Fruit fly (Drosophila melanogaster): ENCODE data around the gene Or7a.

The Or7a gene

dm6 chrX:8193017-8193556 is 27.6 kb upstream of the Or7a start:
- TF ChIP-seq CTCF (optimal IDR thresholded peaks at IDR 0.05) (no peak), CG8478 (optimal IDR thresholded peaks at IDR 0.05) (no peak)

dm6 chrX:8192191-8192590 is 26.7 kb upstream of the Or7a start:
- TF ChIP-seq CTCF (optimal IDR thresholded peaks at IDR 0.05) (peak in 1 of 2 experiments; percentile 12), CG8478 (optimal IDR thresholded peaks at IDR 0.05) (no peak)

dm6 chrX:8179858-8180257 is 14.3 kb upstream of the Or7a start:
- TF ChIP-seq CG8478 (optimal IDR thresholded peaks at IDR 0.05) (no peak), CTCF (optimal IDR thresholded peaks at IDR 0.05) (no peak)

- no peak for TF ChIP-seq CG8478 (optimal IDR thresholded peaks at IDR 0.05)
- TF ChIP-seq CTCF (optimal IDR thresholded peaks at IDR 0.05), result no peak
These were observed 13.5 kb upstream of the Or7a start for dm6 chrX:8178989-8179388.

dm6 chrX:8178165-8178955 is 12.9 kb upstream of the Or7a start, which contains the start of gene sdt:
sdt (plus strand) TSS chrX:8178549.
- TF ChIP-seq CTCF (optimal IDR thresholded peaks at IDR 0.05) (no peak), CG8478 (optimal IDR thresholded peaks at IDR 0.05) (no peak)

dm6 chrX:8177742-8178141 is 12.2 kb upstream of the Or7a start:
- TF ChIP-seq CG8478 (optimal IDR thresholded peaks at IDR 0.05), result no peak

dm6 chrX:8177030-8177349 is 11.5 kb upstream of the Or7a start, which contains the start of gene slpr:
slpr (minus strand) TSS chrX:8177185.
- no peak for TF ChIP-seq CG8478 (optimal IDR thresholded peaks at IDR 0.05)
- TF ChIP-seq CTCF (optimal IDR thresholded peaks at IDR 0.05), result no peak

dm6 chrX:8176291-8177029 is 11.0 kb upstream of the Or7a start:
- no peak for TF ChIP-seq CTCF (optimal IDR thresholded peaks at IDR 0.05)
- no peak for TF ChIP-seq CG8478 (optimal IDR thresholded peaks at IDR 0.05)

dm6 chrX:8170166-8170565 is 4.7 kb upstream of the Or7a start, which contains the start of gene CG2278:
CG2278 (minus strand) TSS chrX:8170266.
- TF ChIP-seq CTCF (optimal IDR thresholded peaks at IDR 0.05) (no peak), CG8478 (optimal IDR thresholded peaks at IDR 0.05) (no peak)

dm6 chrX:8163452-8163851 is 2.1 kb downstream of the Or7a start:
- TF ChIP-seq CG8478 (optimal IDR thresholded peaks at IDR 0.05), result no peak
- TF ChIP-seq CTCF (optimal IDR thresholded peaks at IDR 0.05), result no peak

- TF ChIP-seq CTCF (optimal IDR thresholded peaks at IDR 0.05) (no peak), CG8478 (optimal IDR thresholded peaks at IDR 0.05) (no peak)
These were observed 2.8 kb downstream of the Or7a start, which contains the start of gene CG10761 for dm6 chrX:8162692-8163091. CG10761 (minus strand) TSS chrX:8162792.

dm6 chrX:8159754-8160153 is 5.8 kb downstream of the Or7a start, which contains the start of gene CG15337:
CG15337 (plus strand) TSS chrX:8160054.
- TF ChIP-seq CTCF (optimal IDR thresholded peaks at IDR 0.05), result no peak
- TF ChIP-seq CG8478 (optimal IDR thresholded peaks at IDR 0.05), result no peak

- TF ChIP-seq CG8478 (optimal IDR thresholded peaks at IDR 0.05), result no peak
These were observed 6.5 kb downstream of the Or7a start for dm6 chrX:8158942-8159472.

- TF ChIP-seq CG8478 (optimal IDR thresholded peaks at IDR 0.05) (no peak), CTCF (optimal IDR thresholded peaks at IDR 0.05) (no peak)
These were observed 8.2 kb downstream of the Or7a start, which contains the start of the genes Traf6 and GIIIspla2 for dm6 chrX:8157294-8157693. Traf6 (minus strand) TSS chrX:8157386. GIIIspla2 (plus strand) TSS chrX:8157628.

- TF ChIP-seq CTCF (optimal IDR thresholded peaks at IDR 0.05), result no peak
These were observed 12.8 kb downstream of the Or7a start, which contains the start of gene CG18262 for dm6 chrX:8152718-8153117. CG18262 (plus strand) TSS chrX:8152948.
